Fruit fly (Drosophila melanogaster) whole organism, embryonic: ENCODE results near the gene thoc7.
A peak's percentile ranks its signal among the peaks of the same experiment; 100 is the strongest.

Experiments
- Bgb ChIP-seq: fragments of 200-800 bp; sonication (Bioruptor generic); IDR thresholded peaks from 2 replicates; pipeline ENCODE4 v1.3.6; 2022; ENCODE audit warnings: missing biosample characterization, missing genetic modification characterization; ENCODE audit not compliant: partially characterized antibody
- CG10462 ChIP-seq: fragments of 200-800 bp; sonication (Bioruptor generic); optimal IDR thresholded peaks from 2 replicates; lab custom pipeline; 2016; ENCODE audit warnings: missing biosample characterization, missing genetic modification characterization
- CG13123 ChIP-seq: fragments of 200-800 bp; sonication (Bioruptor generic); optimal IDR thresholded peaks from 2 replicates; lab custom pipeline; 2016; ENCODE audit warnings: missing biosample characterization, missing genetic modification characterization
- CG15073 ChIP-seq: fragments of 200-800 bp; sonication (Bioruptor generic); optimal IDR thresholded peaks from 2 replicates; lab custom pipeline; 2016; ENCODE audit warnings: missing biosample characterization, missing genetic modification characterization
- CG16813 ChIP-seq: fragments of 200-800 bp; sonication (Bioruptor generic); IDR thresholded peaks from 3 replicates; pipeline ENCODE4 v1.3.6; 2022; ENCODE audit warnings: missing biosample characterization, missing genetic modification characterization; ENCODE audit not compliant: partially characterized antibody
- CG18599 ChIP-seq: fragments of 200-800 bp; sonication (Bioruptor generic); optimal IDR thresholded peaks from 3 replicates; lab custom pipeline; 2017; ENCODE audit warnings: missing biosample characterization, missing genetic modification characterization, mild to moderate bottlenecking, moderate library complexity, missing genetic modification reagents
- CG31441 ChIP-seq: fragments of 200-800 bp; sonication (Bioruptor generic); IDR thresholded peaks from 2 replicates; pipeline ENCODE4 v1.3.6; 2022; ENCODE audit warnings: missing biosample characterization, missing genetic modification characterization
- CG32767 ChIP-seq: fragments of 200-800 bp; sonication (Bioruptor generic); IDR thresholded peaks from 2 replicates; pipeline ENCODE4 v1.3.6; 2022; ENCODE audit warnings: missing biosample characterization, missing genetic modification characterization
- CG34376 ChIP-seq: fragments of 200-800 bp; sonication (Bioruptor generic); optimal IDR thresholded peaks from 2 replicates; lab custom pipeline; 2018; ENCODE audit warnings: missing biosample characterization, mild to moderate bottlenecking, missing genetic modification characterization
- CG4854 ChIP-seq: fragments of 200-800 bp; sonication (Bioruptor generic); optimal IDR thresholded peaks from 2 replicates; lab custom pipeline; 2016; ENCODE audit warnings: missing biosample characterization, missing genetic modification characterization, inconsistent platforms
- CG6175 ChIP-seq: fragments of 200-800 bp; sonication (Bioruptor generic); IDR thresholded peaks from 3 replicates; pipeline ENCODE4 v1.3.6; 2022; ENCODE audit warnings: missing biosample characterization, missing genetic modification characterization
- CG7372 ChIP-seq: fragments of 200-800 bp; sonication (Bioruptor generic); IDR thresholded peaks from 2 replicates; pipeline ENCODE4 v1.3.6; 2022; ENCODE audit warnings: missing biosample characterization, missing genetic modification characterization
- CG8924 ChIP-seq: fragments of 200-800 bp; optimal IDR thresholded peaks from 3 replicates; lab custom pipeline; 2019; ENCODE audit warnings: missing biosample characterization, mild to moderate bottlenecking, missing genetic modification characterization, moderate library complexity
- CG9817 ChIP-seq: fragments of 200-800 bp; sonication (Bioruptor generic); optimal IDR thresholded peaks from 2 replicates; lab custom pipeline; 2018; ENCODE audit warnings: missing biosample characterization, mild to moderate bottlenecking, missing genetic modification characterization, moderate library complexity
- D19B ChIP-seq: fragments of 200-800 bp; sonication (Bioruptor generic); optimal IDR thresholded peaks from 2 replicates; lab custom pipeline; 2017; ENCODE audit warnings: missing biosample characterization, mild to moderate bottlenecking, missing genetic modification characterization
- Dek ChIP-seq: fragments of 200-800 bp; sonication (Bioruptor generic); optimal IDR thresholded peaks from 3 replicates; lab custom pipeline; 2019; ENCODE audit warnings: missing biosample characterization, mild to moderate bottlenecking, missing genetic modification characterization, moderate library complexity
- Doc3 ChIP-seq: fragments of 200-800 bp; sonication (Bioruptor generic); IDR thresholded peaks from 3 replicates; pipeline ENCODE4 v1.3.6; 2022; ENCODE audit warnings: missing biosample characterization, missing genetic modification characterization; ENCODE audit not compliant: partially characterized antibody
- Hr78 ChIP-seq, 2 experiments: fragments of 200-800 bp in 1 of 2; fragments of >200 bp in 1 of 2; sonication (Bioruptor generic) in 1 of 2; optimal IDR thresholded peaks; 2 replicates each; lab custom pipeline; 2017 to 2019; ENCODE audit warnings: missing biosample characterization in 2 of 2, missing genetic modification characterization in 2 of 2, mild to moderate bottlenecking in 1 of 2, moderate library complexity in 1 of 2
- MBD-R2 ChIP-seq: fragments of 200-800 bp; sonication (Bioruptor generic); IDR thresholded peaks from 2 replicates; pipeline ENCODE4 v1.3.6; 2022; ENCODE audit warnings: missing biosample characterization, missing genetic modification characterization
- Meics ChIP-seq: fragments of 200-800 bp; sonication (Bioruptor generic); optimal IDR thresholded peaks from 2 replicates; lab custom pipeline; 2017; ENCODE audit warnings: missing biosample characterization, mild to moderate bottlenecking, missing genetic modification characterization
- Opbp ChIP-seq: fragments of 200-800 bp; sonication (Bioruptor generic); IDR thresholded peaks from 3 replicates; pipeline ENCODE4 v1.3.6; 2022; ENCODE audit warnings: missing biosample characterization, missing genetic modification characterization; ENCODE audit not compliant: partially characterized antibody
- Scr ChIP-seq: fragments of 200-800 bp; sonication (Bioruptor generic); IDR thresholded peaks from 2 replicates; pipeline ENCODE4 v1.3.6; 2022; ENCODE audit warnings: missing biosample characterization, missing genetic modification characterization; ENCODE audit not compliant: partially characterized antibody
- Sin3A ChIP-seq: fragments of >200 bp; optimal IDR thresholded peaks from 2 replicates; lab custom pipeline; 2018
- Stat92E ChIP-seq, 3 experiments: fragments of >200 bp in 2 of 3; fragments of 200-800 bp in 1 of 3; sonication (Bioruptor generic) in 1 of 3; optimal IDR thresholded peaks; 2 replicates each; lab custom pipeline; 2017 to 2019; ENCODE audit warnings: missing biosample characterization in 3 of 3, missing genetic modification characterization in 3 of 3, mild to moderate bottlenecking in 1 of 3, moderate library complexity in 1 of 3
- Xbp1 ChIP-seq: fragments of 200-800 bp; sonication (Bioruptor generic); optimal IDR thresholded peaks from 3 replicates; lab custom pipeline; 2016; ENCODE audit warnings: missing biosample characterization, mild to moderate bottlenecking, missing genetic modification characterization
- ato ChIP-seq: fragments of 200-800 bp; sonication (Bioruptor generic); IDR thresholded peaks from 2 replicates; pipeline ENCODE4 v1.3.6; 2022; ENCODE audit warnings: missing biosample characterization, missing genetic modification characterization; ENCODE audit not compliant: partially characterized antibody
- chn ChIP-seq: fragments of 200-800 bp; sonication (Bioruptor generic); optimal IDR thresholded peaks from 2 replicates; lab custom pipeline; 2016; ENCODE audit warnings: missing biosample characterization, missing genetic modification characterization
- dmrt11E ChIP-seq: fragments of 200-800 bp; sonication (Bioruptor generic); optimal IDR thresholded peaks from 3 replicates; lab custom pipeline; 2018; ENCODE audit warnings: missing biosample characterization, mild to moderate bottlenecking, missing genetic modification characterization, moderate library complexity
- dpn ChIP-seq, 2 experiments: fragments of 200-800 bp; sonication (Bioruptor generic); optimal IDR thresholded peaks; 3 replicates each; lab custom pipeline; 2016; ENCODE audit warnings: missing biosample characterization in 2 of 2, missing genetic modification characterization in 2 of 2
- gfzf ChIP-seq: fragments of 200-800 bp; sonication (Bioruptor generic); optimal IDR thresholded peaks from 2 replicates; lab custom pipeline; 2016; ENCODE audit warnings: missing biosample characterization, mild to moderate bottlenecking, missing genetic modification characterization, moderate library complexity
- hkb ChIP-seq, 2 experiments: fragments of 200-800 bp in 1 of 2; fragments of >200 bp in 1 of 2; sonication (Bioruptor generic) in 1 of 2; IDR thresholded peaks in 1 of 2; optimal IDR thresholded peaks in 1 of 2; 2 replicates each; pipeline versions ENCODE4 v1.3.6 to Lab custom; 2017 to 2022; ENCODE audit warnings: missing biosample characterization in 1 of 2, missing genetic modification characterization in 1 of 2
- ind ChIP-seq: fragments of 200-800 bp; sonication (Bioruptor generic); optimal IDR thresholded peaks from 3 replicates; lab custom pipeline; 2016; ENCODE audit warnings: missing biosample characterization, missing genetic modification characterization
- lab ChIP-seq: fragments of 200-800 bp; sonication (Bioruptor generic); optimal IDR thresholded peaks from 3 replicates; lab custom pipeline; 2017; ENCODE audit warnings: missing biosample characterization, missing genetic modification characterization, mild to moderate bottlenecking, moderate library complexity, missing genetic modification reagents
- mld ChIP-seq: fragments of 200-800 bp; sonication (Bioruptor generic); IDR thresholded peaks from 3 replicates; pipeline ENCODE4 v1.3.6; 2022; ENCODE audit warnings: missing biosample characterization, missing genetic modification characterization; ENCODE audit not compliant: partially characterized antibody
- org-1 ChIP-seq: fragments of 200-800 bp; sonication (Bioruptor generic); optimal IDR thresholded peaks from 2 replicates; lab custom pipeline; 2017; ENCODE audit warnings: missing biosample characterization, missing genetic modification characterization
- pfk ChIP-seq: fragments of 200-800 bp; sonication (Bioruptor generic); optimal IDR thresholded peaks from 2 replicates; lab custom pipeline; 2018; ENCODE audit warnings: missing biosample characterization, mild to moderate bottlenecking, missing genetic modification characterization, moderate library complexity
- rib ChIP-seq: fragments of 200-800 bp; sonication (Bioruptor generic); IDR thresholded peaks from 2 replicates; pipeline ENCODE4 v1.3.6; 2022; ENCODE audit warnings: missing biosample characterization, missing genetic modification characterization
- salm ChIP-seq: fragments of 200-800 bp; sonication (Bioruptor generic); optimal IDR thresholded peaks from 2 replicates; lab custom pipeline; 2018; ENCODE audit warnings: missing biosample characterization, mild to moderate bottlenecking, missing genetic modification characterization
- sens-2 ChIP-seq: fragments of 200-800 bp; sonication (Bioruptor generic); IDR thresholded peaks from 2 replicates; pipeline ENCODE4 v1.3.6; 2022; ENCODE audit warnings: missing biosample characterization, missing genetic modification characterization
- sna ChIP-seq: fragments of 200-800 bp; sonication (Bioruptor generic); IDR thresholded peaks from 2 replicates; pipeline ENCODE4 v1.3.6; 2022; ENCODE audit warnings: missing biosample characterization, missing genetic modification characterization; ENCODE audit not compliant: partially characterized antibody
- stc ChIP-seq: fragments of 200-800 bp; sonication (Bioruptor generic); IDR thresholded peaks from 2 replicates; pipeline ENCODE4 v1.3.6; 2022; ENCODE audit warnings: missing biosample characterization, missing genetic modification characterization
- tin ChIP-seq: fragments of 200-800 bp; sonication (Bioruptor generic); optimal IDR thresholded peaks from 3 replicates; lab custom pipeline; 2016; ENCODE audit warnings: missing biosample characterization, missing genetic modification characterization
- toy ChIP-seq: fragments of 200-800 bp; sonication (Bioruptor generic); IDR thresholded peaks from 2 replicates; pipeline ENCODE4 v1.3.6; 2022; ENCODE audit warnings: missing biosample characterization, missing genetic modification characterization
- trh ChIP-seq: fragments of 200-800 bp; sonication (Bioruptor generic); optimal IDR thresholded peaks from 2 replicates; lab custom pipeline; 2016; ENCODE audit warnings: missing biosample characterization, missing genetic modification characterization
- tup ChIP-seq: fragments of 200-800 bp; sonication (Bioruptor generic); optimal IDR thresholded peaks from 2 replicates; lab custom pipeline; 2016; ENCODE audit warnings: missing biosample characterization, mild to moderate bottlenecking, missing genetic modification characterization, moderate library complexity
- tx ChIP-seq: fragments of 200-800 bp; sonication (Bioruptor generic); optimal IDR thresholded peaks from 2 replicates; lab custom pipeline; 2016; ENCODE audit warnings: missing biosample characterization, missing genetic modification characterization
- unc-4 ChIP-seq: fragments of 200-800 bp; sonication (Bioruptor generic); IDR thresholded peaks from 2 replicates; pipeline ENCODE4 v1.3.6; 2022; ENCODE audit warnings: missing biosample characterization, missing genetic modification characterization; ENCODE audit not compliant: partially characterized antibody
- vvl ChIP-seq: fragments of 200-800 bp; sonication (Bioruptor generic); IDR thresholded peaks from 2 replicates; pipeline ENCODE4 v1.3.6; 2022; ENCODE audit warnings: missing biosample characterization, missing genetic modification characterization
- zen2 ChIP-seq: fragments of 200-800 bp; sonication (Bioruptor generic); IDR thresholded peaks from 3 replicates; pipeline ENCODE4 v1.3.6; 2022; ENCODE audit warnings: missing biosample characterization, missing genetic modification characterization; ENCODE audit not compliant: partially characterized antibody

Gene thoc7

DNA sequence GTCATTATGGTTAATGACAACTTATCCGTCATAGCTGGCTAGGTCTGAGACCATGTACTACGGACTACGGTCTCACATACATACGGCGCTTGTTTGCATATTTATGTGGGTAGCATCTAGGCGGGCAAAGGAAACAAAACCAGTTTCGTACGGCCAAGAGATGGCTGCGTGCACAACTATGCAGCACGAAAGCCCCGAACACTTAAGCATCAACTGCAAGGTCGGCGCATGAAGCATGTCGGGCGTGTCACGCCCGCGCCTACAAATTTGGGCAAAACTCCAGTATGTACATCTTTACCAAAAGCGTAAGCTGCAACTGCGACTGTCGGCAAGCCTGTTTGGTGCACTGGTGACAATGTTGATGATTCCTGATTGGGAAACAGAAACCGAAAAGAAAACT is 34.5 kb downstream of the thoc7 start (continued):
- TF ChIP-seq CG16813 (GFP tag; lab: Robert Waterston, UW): 0 out of 3 replicates have a peak, but pooled peaks have one; percentile 33
- no peak for TF ChIP-seq D19B (GFP tag; lab: Kevin White, UChicago)
- TF ChIP-seq CG15073: no peak
- TF ChIP-seq MBD-R2: no peak
- TF ChIP-seq Scr (GFP tag; lab: Robert Waterston, UW): peak; percentile 38; the same call in 1 of the 2 replicates
- 0 out of 3 replicates have a peak, but pooled peaks have one; percentile 29 for TF ChIP-seq zen2 (GFP tag; lab: Robert Waterston, UW)
- TF ChIP-seq org-1 (GFP tag; lab: Kevin White, UChicago): no peak
- TF ChIP-seq sna (GFP tag; lab: Robert Waterston, UW): peak; percentile 36; the same call in 1 of the 2 replicates
- no peak for TF ChIP-seq CG32767 (GFP tag; lab: Robert Waterston, UW)
- no peak for TF ChIP-seq CG7372 (GFP tag; lab: Robert Waterston, UW)
- TF ChIP-seq CG13123 (GFP tag; lab: Kevin White, UChicago): no peak
- TF ChIP-seq chn (GFP tag; lab: Kevin White, UChicago): no peak
- TF ChIP-seq stc (GFP tag; lab: Robert Waterston, UW): no peak
- no peak for TF ChIP-seq ind (GFP tag; lab: Kevin White, UChicago)
- TF ChIP-seq tx (GFP tag; lab: Kevin White, UChicago): no peak
- TF ChIP-seq Stat92E (GFP tag; optimal IDR thresholded peaks at IDR 0.05; lab: Kevin White, UChicago): no peak
- no peak for TF ChIP-seq Meics (GFP tag; lab: Kevin White, UChicago)
- no peak for TF ChIP-seq CG8924 (tag; lab: Kevin White, UChicago)
- TF ChIP-seq trh: no peak
- no peak for TF ChIP-seq tin (GFP tag; lab: Kevin White, UChicago)
- no peak for TF ChIP-seq gfzf (GFP tag; lab: Kevin White, UChicago)
- TF ChIP-seq CG31441 (GFP tag; lab: Robert Waterston, UW): no peak
- no peak for TF ChIP-seq tup (GFP tag; lab: Kevin White, UChicago)
- no peak for TF ChIP-seq CG34376 (GFP tag; lab: Kevin White, UChicago)
- TF ChIP-seq Hr78 (GFP tag; optimal IDR thresholded peaks at IDR 0.05; lab: Kevin White, UChicago): no peak
- no peak for TF ChIP-seq mld (GFP tag; lab: Robert Waterston, UW)
- TF ChIP-seq dmrt11E (tag; lab: Kevin White, UChicago): no peak
- no peak for TF ChIP-seq Dek (tag; lab: Kevin White, UChicago)
- no peak for TF ChIP-seq lab (GFP tag; lab: Kevin White, UChicago)
- no peak for TF ChIP-seq unc-4 (GFP tag; lab: Robert Waterston, UW)
- peak; percentile 25; the same call in 1 of the 3 replicates for TF ChIP-seq Doc3 (GFP tag; lab: Robert Waterston, UW)
- TF ChIP-seq CG10462 (GFP tag; lab: Kevin White, UChicago): no peak
- TF ChIP-seq Bgb (GFP tag; lab: Robert Waterston, UW): no peak
- TF ChIP-seq CG4854 (GFP tag; lab: Kevin White, UChicago): no peak
- no peak for TF ChIP-seq CG18599 (GFP tag; lab: Kevin White, UChicago)
- TF ChIP-seq dpn (GFP tag; optimal IDR thresholded peaks at IDR 0.05; lab: Kevin White, UChicago): no peak
- 0 out of 2 replicates have a peak, but pooled peaks have one; percentile 37 for TF ChIP-seq ato
- TF ChIP-seq pfk (GFP tag; lab: Kevin White, UChicago): no peak
- TF ChIP-seq toy (GFP tag; lab: Robert Waterston, UW): no peak
- TF ChIP-seq sens-2: no peak
- TF ChIP-seq Opbp (GFP tag; lab: Robert Waterston, UW): peak; percentile 57; the same call in 1 of the 3 replicates
- no peak for TF ChIP-seq Sin3A
- TF ChIP-seq salm: no peak
- TF ChIP-seq hkb (optimal IDR thresholded peaks at IDR 0.05; lab: Kevin White, UChicago): no peak
- no peak; the same call in 1 of the 2 replicates for TF ChIP-seq hkb (GFP tag; IDR thresholded peaks at IDR 0.05; lab: Robert Waterston, UW)
- no peak for TF ChIP-seq CG6175 (GFP tag; lab: Robert Waterston, UW)
- TF ChIP-seq vvl (GFP tag; lab: Robert Waterston, UW): 0 out of 2 replicates have a peak, but pooled peaks have one; percentile 17
- no peak for TF ChIP-seq CG9817
- TF ChIP-seq Xbp1: no peak
- no peak for TF ChIP-seq rib (GFP tag; lab: Robert Waterston, UW)
